Fruit fly (Drosophila melanogaster): ENCODE data around the gene CG31606.

DNA sequence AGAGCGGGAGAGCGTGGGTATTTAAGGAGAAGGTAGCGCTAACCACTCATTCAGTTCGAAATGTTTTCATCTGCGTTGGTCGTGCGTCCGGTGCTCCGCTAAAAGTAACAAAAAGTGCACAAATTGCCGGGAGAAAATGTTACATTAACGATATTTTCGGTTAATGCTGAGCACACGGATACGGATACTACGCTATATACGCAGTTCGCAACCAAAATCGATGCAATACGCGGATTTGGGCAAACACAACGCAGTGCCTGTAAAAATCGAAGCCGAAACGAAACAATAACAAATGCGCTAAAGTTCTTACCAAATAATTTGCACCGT lies 15.6 kb downstream of the CG31606 start, which contains the start of gene Piezo:
- no peak for TF ChIP-seq sage (GFP tag; optimal IDR thresholded peaks at IDR 0.05)
- TF ChIP-seq pan (optimal IDR thresholded peaks at IDR 0.05) = no peak
- no peak for TF ChIP-seq lola (GFP tag; optimal IDR thresholded peaks at IDR 0.05)
- no peak for TF ChIP-seq OdsH (GFP tag; optimal IDR thresholded peaks at IDR 0.05)
- no peak for TF ChIP-seq Mio (GFP tag; optimal IDR thresholded peaks at IDR 0.05)
- no peak for TF ChIP-seq Dfd (GFP tag; optimal IDR thresholded peaks at IDR 0.05)
- TF ChIP-seq Hnf4 (GFP tag; optimal IDR thresholded peaks at IDR 0.05) = no peak
- no peak for TF ChIP-seq CG9705 (GFP tag; optimal IDR thresholded peaks at IDR 0.05)
- TF ChIP-seq Vsx2 (GFP tag; optimal IDR thresholded peaks at IDR 0.05; ENCODE audit: partially characterized antibody) = no peak
- no peak for TF ChIP-seq fru (GFP tag; optimal IDR thresholded peaks at IDR 0.05)
- no peak for TF ChIP-seq rgr (GFP tag; optimal IDR thresholded peaks at IDR 0.05)
- TF ChIP-seq h (GFP tag; optimal IDR thresholded peaks at IDR 0.05) = no peak

Data from whole organism, wandering third instar larva.